Fruit fly (Drosophila melanogaster): Measurements from ENCODE around the gene CG1523.

Gene CG1523

DNA sequence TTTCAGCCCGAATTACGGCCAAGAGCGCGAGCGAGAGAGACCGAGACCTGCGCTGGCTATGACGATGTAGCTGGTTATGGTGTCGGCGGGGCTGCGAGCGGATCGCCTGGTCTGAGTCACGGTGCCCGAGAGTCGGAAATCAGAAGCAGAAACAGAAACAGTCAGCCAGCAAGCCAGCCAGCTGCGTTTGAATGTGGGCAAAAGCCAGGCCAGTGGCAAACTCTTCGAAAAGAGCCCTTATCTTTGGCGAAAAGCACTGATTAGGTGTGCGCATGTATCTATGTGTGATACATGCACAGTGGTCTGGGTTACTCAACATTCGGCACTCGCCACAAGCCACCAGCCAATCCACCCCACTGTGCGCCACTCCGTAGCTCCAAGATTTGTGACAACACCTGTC, 11.7 kb upstream of the CG1523 start (continued):
- TF ChIP-seq Ptx1 (GFP tag; IDR thresholded peaks at IDR 0.05) (peak; percentile 17; the same call in 1 of the 2 replicates), chinmo (GFP tag; IDR thresholded peaks at IDR 0.05; ENCODE audit: partially characterized antibody) (0 out of 4 replicates have a peak, but pooled peaks have one; percentile 53), CG11398 (GFP tag; optimal IDR thresholded peaks at IDR 0.05) (no peak), kay (GFP tag; optimal IDR thresholded peaks at IDR 0.05) (peak; percentile 71), row (GFP tag; IDR thresholded peaks at IDR 0.05) (peak; percentile 51), HmgZ (tag; optimal IDR thresholded peaks at IDR 0.05) (no peak), Fer1 (GFP tag; optimal IDR thresholded peaks at IDR 0.05) (peak; percentile 28), CG11695 (GFP tag; IDR thresholded peaks at IDR 0.05) (peak; percentile 20; the same call in 1 of the 3 replicates), corto (GFP tag; optimal IDR thresholded peaks at IDR 0.05) (no peak), Bgb (GFP tag; IDR thresholded peaks at IDR 0.05; ENCODE audit: partially characterized antibody) (peak; percentile 60), bigmax (GFP tag; optimal IDR thresholded peaks at IDR 0.05) (no peak), Ssrp (tag; optimal IDR thresholded peaks at IDR 0.05) (no peak), zen2 (GFP tag; IDR thresholded peaks at IDR 0.05; ENCODE audit: partially characterized antibody) (0 out of 3 replicates have a peak, but pooled peaks have one; percentile 23), CG8089 (GFP tag; optimal IDR thresholded peaks at IDR 0.05) (no peak), Hsf (GFP tag; optimal IDR thresholded peaks at IDR 0.05) (no peak), CG6791 (GFP tag; IDR thresholded peaks at IDR 0.05; ENCODE audit: partially characterized antibody) (0 out of 3 replicates have a peak, but pooled peaks have one; percentile 4), CG3847 (GFP tag; IDR thresholded peaks at IDR 0.05) (0 out of 2 replicates have a peak, but pooled peaks have one; percentile 4), CG6765 (GFP tag; optimal IDR thresholded peaks at IDR 0.05) (peak; percentile 46), CG30020 (tag; optimal IDR thresholded peaks at IDR 0.05) (no peak), Rx (GFP tag; IDR thresholded peaks at IDR 0.05) (no peak), CG1792 (GFP tag; optimal IDR thresholded peaks at IDR 0.05) (no peak), CG4707 (GFP tag; optimal IDR thresholded peaks at IDR 0.05) (peak; percentile 42), bowl (GFP tag; IDR thresholded peaks at IDR 0.05) (peak; percentile 39; the same call in 1 of the 2 replicates), CG18599 (GFP tag; optimal IDR thresholded peaks at IDR 0.05) (peak; percentile 31), HLH54F (GFP tag; optimal IDR thresholded peaks at IDR 0.05) (no peak), kah (GFP tag; optimal IDR thresholded peaks at IDR 0.05) (peak; percentile 5), dysf (GFP tag; IDR thresholded peaks at IDR 0.05) (peak; percentile 43; the same call in 1 of the 3 replicates), CG7271 (tag; optimal IDR thresholded peaks at IDR 0.05) (no peak), otp (GFP tag; IDR thresholded peaks at IDR 0.05) (no peak), btn (GFP tag; optimal IDR thresholded peaks at IDR 0.05) (no peak), seq (GFP tag; IDR thresholded peaks at IDR 0.05) (no peak), zf30C (GFP tag; optimal IDR thresholded peaks at IDR 0.05) (no peak), Med (GFP tag) (peak; percentile 84), grau (tag; optimal IDR thresholded peaks at IDR 0.05) (no peak), CG13894 (tag; optimal IDR thresholded peaks at IDR 0.05) (peak; percentile 27), CG6654 (GFP tag; optimal IDR thresholded peaks at IDR 0.05) (no peak), crol (GFP tag; IDR thresholded peaks at IDR 0.05) (peak; percentile 11; the same call in 1 of the 2 replicates), CG12769 (tag; optimal IDR thresholded peaks at IDR 0.05) (peak; percentile 26), schlank (tag; optimal IDR thresholded peaks at IDR 0.05) (no peak), Hmx (GFP tag; optimal IDR thresholded peaks at IDR 0.05) (no peak), HmgD (GFP tag; optimal IDR thresholded peaks at IDR 0.05) (peak; percentile 21), cg (GFP tag; optimal IDR thresholded peaks at IDR 0.05) (peak; percentile 19), tna (GFP tag; IDR thresholded peaks at IDR 0.05; ENCODE audit: partially characterized antibody) (no peak), ham (GFP tag; IDR thresholded peaks at IDR 0.05) (no peak)
